Worm (Caenorhabditis elegans) whole organism, L4 larva: ENCODE results near the gene ent-2.

Experiments used
- ceh-82 ChIP-seq: sonication (generic microtip); optimal IDR thresholded peaks from 2 replicates; lab custom pipeline; 2017; ENCODE audit warnings: missing biosample characterization, missing genetic modification characterization
- dmd-9 ChIP-seq: fragments of 200-800 bp; sonication (Bioruptor generic); IDR thresholded peaks from 2 replicates; pipeline ENCODE4 v1.3.6; 2022; ENCODE audit warnings: missing genetic modification reagents, missing genetic modification characterization, missing compliant biosample characterization
- unc-62 ChIP-seq, 3 experiments: fragments of 150-350 bp in 1 of 3; sonication (generic microtip); optimal IDR thresholded peaks in 2 of 3; peaks in 1 of 3; 1 replicate in 1 of 3; 2 replicates in 2 of 3; lab custom pipeline; 2014 to 2017; ENCODE audit warnings: missing biosample characterization in 3 of 3, missing genetic modification characterization in 3 of 3, missing genetic modification reagents in 3 of 3, missing genotype in 1 of 3

DNA sequence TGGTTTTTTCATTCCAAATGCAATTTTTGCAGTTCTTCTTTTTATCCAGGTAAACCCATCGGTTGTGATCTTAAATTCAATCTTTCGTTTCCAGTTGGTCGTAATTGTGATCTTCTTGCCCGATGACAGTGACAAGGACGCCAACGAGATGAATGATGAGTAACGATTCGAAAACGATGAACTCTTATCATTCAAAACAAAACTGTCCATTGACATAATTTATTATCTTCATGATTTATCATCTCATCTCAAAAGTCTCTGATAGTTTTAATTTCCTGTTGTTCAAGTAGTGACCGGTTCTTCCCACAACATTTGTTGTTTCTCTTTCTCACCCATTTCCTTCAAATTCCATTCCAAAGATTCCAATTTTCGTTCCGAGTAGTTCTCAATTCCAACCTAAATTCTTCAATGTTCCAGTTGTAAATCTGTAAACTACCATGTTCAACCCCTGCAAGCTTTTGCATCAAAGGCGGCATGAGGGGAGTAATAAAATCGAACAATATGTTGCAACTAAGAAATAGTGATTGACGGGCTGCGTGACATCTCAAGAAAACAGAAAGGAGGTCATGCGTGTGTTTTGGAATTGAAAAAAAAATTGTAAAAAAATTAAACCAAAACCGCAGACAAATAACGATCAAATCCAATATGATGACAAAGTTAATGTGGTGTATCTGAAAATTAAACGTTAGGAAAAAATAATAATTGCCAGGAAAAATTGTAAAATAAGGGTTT, 25.4 kb downstream of the ent-2 start:
- TF ChIP-seq dmd-9 (GFP tag; lab: Robert Waterston, UW), result no peak
- TF ChIP-seq ceh-82 (tag; lab: Kevin White, UChicago), result no peak
- peak in 1 of 2 experiments; percentile 97 for TF ChIP-seq unc-62 (GFP tag; optimal IDR thresholded peaks at IDR 0.05 in 1 of 2; lab: Kevin White, UChicago)
- no peak for TF ChIP-seq unc-62 (tag; optimal IDR thresholded peaks at IDR 0.05; lab: Kevin White, UChicago)
